Fruit fly (Drosophila melanogaster): ENCODE data around the gene Qtzl.

Gene Qtzl

dm6 chr2L:12004211-12004979 lies 8.9 kb downstream of the Qtzl start:
- TF ChIP-seq rgr (GFP tag; optimal IDR thresholded peaks at IDR 0.05) = peak; percentile 11
- no peak for TF ChIP-seq Dif (GFP tag; optimal IDR thresholded peaks at IDR 0.05; ENCODE audit: partially characterized antibody)
- TF ChIP-seq dl (GFP tag; optimal IDR thresholded peaks at IDR 0.05; ENCODE audit: insufficient read depth in 1 of 2, partially characterized antibody in 2 of 2) = peak in 1 of 2 experiments; percentile 31
- TF ChIP-seq br (GFP tag; optimal IDR thresholded peaks at IDR 0.05) = no peak
- TF ChIP-seq sv (GFP tag; optimal IDR thresholded peaks at IDR 0.05) = peak; percentile 28
- peak; percentile 44 for TF ChIP-seq OdsH (GFP tag; optimal IDR thresholded peaks at IDR 0.05)
- peak in 1 of 2 experiments; percentile 22 for TF ChIP-seq foxo (GFP tag; optimal IDR thresholded peaks at IDR 0.05)

- TF ChIP-seq woc (GFP tag; optimal IDR thresholded peaks at IDR 0.05) = no peak
- TF ChIP-seq psq (GFP tag; optimal IDR thresholded peaks at IDR 0.05) = peak; percentile 5
- TF ChIP-seq sage (GFP tag; optimal IDR thresholded peaks at IDR 0.05) = peak; percentile 53
- TF ChIP-seq br (GFP tag; optimal IDR thresholded peaks at IDR 0.05) = peak; percentile 59
- no peak for TF ChIP-seq usp (GFP tag; optimal IDR thresholded peaks at IDR 0.05)
- TF ChIP-seq HLH106 (tag; optimal IDR thresholded peaks at IDR 0.05) = no peak
- no peak for TF ChIP-seq lola (GFP tag; optimal IDR thresholded peaks at IDR 0.05)
- TF ChIP-seq h (GFP tag; optimal IDR thresholded peaks at IDR 0.05) = no peak
- no peak for TF ChIP-seq OdsH (GFP tag; optimal IDR thresholded peaks at IDR 0.05)
- TF ChIP-seq dl (GFP tag; optimal IDR thresholded peaks at IDR 0.05; ENCODE audit: insufficient read depth in 1 of 2, partially characterized antibody in 2 of 2) = peak; percentile 59 to 62
- TF ChIP-seq Abd-B (GFP tag; optimal IDR thresholded peaks at IDR 0.05) = no peak
- TF ChIP-seq ey (GFP tag; optimal IDR thresholded peaks at IDR 0.05) = no peak
- no peak for TF ChIP-seq foxo (GFP tag; optimal IDR thresholded peaks at IDR 0.05)
- TF ChIP-seq CG32264 (GFP tag; optimal IDR thresholded peaks at IDR 0.05) = no peak
- TF ChIP-seq pan (optimal IDR thresholded peaks at IDR 0.05) = no peak
- peak; percentile 27 for TF ChIP-seq Sp1 (GFP tag; optimal IDR thresholded peaks at IDR 0.05)
- peak; percentile 1 for TF ChIP-seq rgr (GFP tag; optimal IDR thresholded peaks at IDR 0.05)
- no peak for TF ChIP-seq dmrt93B (GFP tag; optimal IDR thresholded peaks at IDR 0.05)
- TF ChIP-seq tai (GFP tag; optimal IDR thresholded peaks at IDR 0.05) = no peak
- no peak for TF ChIP-seq Vsx2 (GFP tag; optimal IDR thresholded peaks at IDR 0.05; ENCODE audit: partially characterized antibody)
- no peak for TF ChIP-seq Hr83 (GFP tag; optimal IDR thresholded peaks at IDR 0.05; ENCODE audit: poor library complexity, severe bottlenecking)
- TF ChIP-seq jim (GFP tag; optimal IDR thresholded peaks at IDR 0.05) = no peak
- no peak for TF ChIP-seq dsf (GFP tag; optimal IDR thresholded peaks at IDR 0.05; ENCODE audit: borderline replicate concordance)
- no peak for TF ChIP-seq CrebA (GFP tag; optimal IDR thresholded peaks at IDR 0.05; ENCODE audit: borderline replicate concordance)
- TF ChIP-seq Hnf4 (GFP tag; optimal IDR thresholded peaks at IDR 0.05) = no peak
- no peak for TF ChIP-seq brk (GFP tag; optimal IDR thresholded peaks at IDR 0.05)
- TF ChIP-seq sv (GFP tag; optimal IDR thresholded peaks at IDR 0.05) = no peak
- no peak for TF ChIP-seq Myc (optimal IDR thresholded peaks at IDR 0.05)
- peak; percentile 40 for TF ChIP-seq Jra (GFP tag; optimal IDR thresholded peaks at IDR 0.05)
- TF ChIP-seq Hr78 (GFP tag; optimal IDR thresholded peaks at IDR 0.05) = no peak
- no peak for TF ChIP-seq Mio (GFP tag; optimal IDR thresholded peaks at IDR 0.05)
- TF ChIP-seq Dif (GFP tag; optimal IDR thresholded peaks at IDR 0.05; ENCODE audit: partially characterized antibody) = no peak
- TF ChIP-seq GATAd (GFP tag; optimal IDR thresholded peaks at IDR 0.05) = no peak
- no peak for TF ChIP-seq Rel (GFP tag; optimal IDR thresholded peaks at IDR 0.05)
- peak; percentile 100 for TF ChIP-seq Rel (tag; optimal IDR thresholded peaks at IDR 0.05)
- no peak for TF ChIP-seq Dfd (GFP tag; optimal IDR thresholded peaks at IDR 0.05)
- TF ChIP-seq fru (GFP tag; optimal IDR thresholded peaks at IDR 0.05) = peak; percentile 23
- no peak for TF ChIP-seq N (GFP tag; optimal IDR thresholded peaks at IDR 0.05)
- TF ChIP-seq CG9705 (GFP tag; optimal IDR thresholded peaks at IDR 0.05) = no peak
These were observed 10.2 kb downstream of the Qtzl start for dm6 chr2L:12005436-12006396.
